Worm (Caenorhabditis elegans) whole organism, L4 larva: ENCODE results near the gene lido-1.

Experiments
- ceh-28 ChIP-seq: fragments of 150-350 bp; optimal IDR thresholded peaks from 2 replicates; lab custom pipeline; 2014; ENCODE audit warnings: missing biosample characterization, missing genetic modification reagents, missing genetic modification characterization
- lin-1 ChIP-seq: fragments of 200-800 bp; sonication (Bioruptor generic); IDR thresholded peaks from 2 replicates; pipeline ENCODE4 v1.3.6; 2022; ENCODE audit warnings: missing genetic modification reagents, missing genetic modification characterization, missing compliant biosample characterization
- lin-15B ChIP-seq: fragments of 150-350 bp; sonication (generic microtip); optimal IDR thresholded peaks from 3 replicates; lab custom pipeline; 2014; ENCODE audit warnings: missing biosample characterization, missing genetic modification characterization
- mdl-1 ChIP-seq, 2 experiments: fragments of 150-350 bp in 1 of 2; sonication (generic microtip) in 1 of 2; optimal IDR thresholded peaks; 2 replicates each; lab custom pipeline; 2014 to 2017; ENCODE audit warnings: missing biosample characterization in 2 of 2, missing genetic modification characterization in 2 of 2
- mep-1 ChIP-seq: fragments of 150-350 bp; sonication (generic microtip); optimal IDR thresholded peaks from 3 replicates; lab custom pipeline; 2014; ENCODE audit warnings: missing biosample characterization, missing genetic modification characterization
- nhr-6 ChIP-seq: fragments of 150-350 bp; optimal IDR thresholded peaks from 2 replicates; lab custom pipeline; 2014; ENCODE audit warnings: missing biosample characterization, missing genetic modification characterization
- tag-97 ChIP-seq: fragments of 200-800 bp; sonication (Bioruptor generic); IDR thresholded peaks from 2 replicates; pipeline ENCODE4 v1.3.6; 2022; ENCODE audit warnings: missing genetic modification characterization, missing compliant biosample characterization
- zip-11 ChIP-seq: fragments of 200-800 bp; sonication (Bioruptor generic); IDR thresholded peaks from 2 replicates; pipeline ENCODE4 v1.3.6; 2022; ENCODE audit warnings: missing genetic modification characterization, missing compliant biosample characterization

DNA sequence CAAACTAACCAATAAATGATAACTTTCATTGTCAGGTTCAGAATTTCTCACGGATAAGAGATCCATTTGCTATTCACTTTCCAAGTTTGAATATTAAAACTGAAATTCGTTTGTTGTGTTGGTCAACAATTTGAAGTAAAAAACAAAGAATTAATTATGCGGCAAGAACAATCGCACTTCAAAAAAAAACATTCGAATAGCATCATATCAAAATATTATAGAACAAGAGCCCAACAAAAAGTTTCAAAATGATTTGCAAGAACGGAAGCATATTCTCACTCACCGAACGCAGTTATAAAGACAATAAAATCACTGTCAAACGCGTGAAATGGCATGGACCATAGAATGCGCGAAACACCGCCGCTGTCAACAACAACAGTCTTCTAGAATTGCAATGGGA lies 38.1 kb upstream of the lido-1 start, which contains the start of gene K09E3.7:
- no peak for TF ChIP-seq tag-97
- no peak for TF ChIP-seq nhr-6 (tag; lab: Kevin White, UChicago)
- TF ChIP-seq mdl-1 (tag; optimal IDR thresholded peaks at IDR 0.05; lab: Kevin White, UChicago), result no peak
- TF ChIP-seq ceh-28 (tag; lab: Kevin White, UChicago), result no peak
- no peak for TF ChIP-seq lin-1 (GFP tag; lab: Robert Waterston, UW)
- no peak for TF ChIP-seq lin-15B (tag; lab: Kevin White, UChicago)
- TF ChIP-seq mep-1, result no peak
- no peak for TF ChIP-seq zip-11 (GFP tag; lab: Robert Waterston, UW)
